Worm (Caenorhabditis elegans) whole organism, midembryonic: ENCODE measurements around the gene F55C9.6.

ENCODE experiments used
- T22C8.4 ChIP-seq: fragments of 200-800 bp; sonication (Bioruptor generic); IDR thresholded peaks from 2 replicates; pipeline ENCODE4 v1.3.6; 2022; ENCODE audit warnings: missing genetic modification characterization, missing compliant biosample characterization
- cog-1 ChIP-seq: sonication (generic microtip); optimal IDR thresholded peaks from 2 replicates; lab custom pipeline; 2016; ENCODE audit warnings: missing genetic modification characterization, missing compliant biosample characterization
- flt-1 ChIP-seq: fragments of 200-800 bp; sonication (Bioruptor generic); IDR thresholded peaks from 2 replicates; pipeline ENCODE4 v1.3.6; 2022; ENCODE audit warnings: missing genetic modification characterization, missing compliant biosample characterization
- klf-2 ChIP-seq: fragments of 200-800 bp; sonication (Bioruptor generic); conservative IDR thresholded peaks from 2 replicates; pipeline ENCODE4 v1.3.6; 2022; ENCODE audit warnings: missing genetic modification reagents, missing genetic modification characterization, missing compliant biosample characterization
- med-1 ChIP-seq: sonication (generic microtip); optimal IDR thresholded peaks from 2 replicates; lab custom pipeline; 2017; ENCODE audit warnings: missing genetic modification characterization, mild to moderate bottlenecking, missing compliant biosample characterization, antibody characterized with exemption, missing genetic modification reagents; ENCODE audit not compliant: insufficient read depth
- ref-1 ChIP-seq: fragments of 200-800 bp; sonication (Bioruptor generic); conservative IDR thresholded peaks from 2 replicates; pipeline ENCODE4 v1.3.6; 2022; ENCODE audit warnings: missing genetic modification reagents, missing genetic modification characterization, missing compliant biosample characterization
- tab-1 ChIP-seq: fragments of 200-800 bp; sonication (Bioruptor generic); IDR thresholded peaks from 2 replicates; pipeline ENCODE4 v1.3.6; 2022; ENCODE audit warnings: missing genetic modification characterization, missing compliant biosample characterization
- ztf-23 ChIP-seq: fragments of 200-800 bp; sonication (Bioruptor generic); IDR thresholded peaks from 2 replicates; pipeline ENCODE4 v1.3.6; 2022; ENCODE audit warnings: missing genetic modification reagents, missing genetic modification characterization, missing compliant biosample characterization
- ztf-29 ChIP-seq: fragments of 200-800 bp; sonication (Bioruptor generic); IDR thresholded peaks from 2 replicates; pipeline ENCODE4 v1.3.6; 2022; ENCODE audit warnings: missing genetic modification reagents, missing genetic modification characterization, missing compliant biosample characterization

F55C9.6 gene

DNA sequence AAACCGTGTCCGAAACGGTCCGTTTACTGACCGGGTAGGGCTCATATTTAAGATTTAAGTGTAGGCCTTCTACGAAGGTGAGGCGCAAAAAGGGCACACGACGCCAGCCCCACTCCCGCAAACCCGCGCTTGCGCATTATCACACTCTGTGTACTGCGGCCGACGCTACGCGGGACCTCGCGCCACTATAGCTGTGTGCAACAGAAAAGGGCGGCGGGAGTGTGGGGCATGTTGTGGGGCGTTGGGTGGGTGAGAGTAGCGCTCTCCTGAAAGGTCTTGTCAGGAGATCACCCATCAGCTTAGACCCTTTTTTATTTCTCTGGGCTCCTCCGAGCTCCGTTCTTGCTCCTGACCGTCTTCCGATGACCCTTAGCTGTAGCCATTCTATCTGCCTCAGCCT is 11.5 kb upstream of the F55C9.6 start:
- no peak for TF ChIP-seq ref-1
- TF ChIP-seq ztf-23 (GFP tag; lab: Robert Waterston, UW), result no peak
- no peak for TF ChIP-seq tab-1 (GFP tag; lab: Robert Waterston, UW)
- no peak for TF ChIP-seq klf-2 (GFP tag; lab: Robert Waterston, UW)
- no peak for TF ChIP-seq flt-1 (GFP tag; lab: Robert Waterston, UW)
- no peak for TF ChIP-seq cog-1 (tag; lab: Kevin White, UChicago)
- TF ChIP-seq med-1 (GFP tag; lab: Kevin White, UChicago), result no peak

DNA sequence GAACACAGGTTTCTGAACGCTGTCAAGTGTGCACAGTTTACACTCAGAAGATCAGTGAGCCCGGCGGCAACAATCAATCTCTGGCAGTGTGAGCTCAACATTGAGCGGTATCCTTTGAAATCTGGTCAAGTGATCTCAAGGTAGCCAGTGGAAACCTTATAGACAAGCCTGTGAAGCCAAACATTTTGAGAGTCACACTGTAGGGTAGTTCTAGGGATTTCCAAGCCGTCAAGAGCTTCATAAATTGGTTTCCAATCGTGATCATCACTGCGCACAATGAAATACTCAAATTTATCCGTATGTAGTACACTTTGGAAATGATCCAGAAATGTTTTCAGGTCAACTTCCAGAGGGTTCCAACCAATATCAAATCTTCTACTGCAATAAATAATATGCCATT is 10.3 kb upstream of the F55C9.6 start, which contains the start of gene F55C9.15:
TSS of gene F55C9.15 (minus strand) at position 101 of the 400 bp plus-strand sequence.
- TF ChIP-seq med-1 (GFP tag; lab: Kevin White, UChicago) (no peak), T22C8.4 (GFP tag; lab: Robert Waterston, UW) (no peak)

ce11 chrV:19303589-19304174 is 7.1 kb upstream of the F55C9.6 start, which contains the start of the genes fbxb-63 and fbxb-61:
TSS of gene fbxb-63 (minus strand) at chrV:19303730.
TSS of gene fbxb-61 (plus strand) at chrV:19304124.
- peak; percentile 63; the same call in 1 of the 2 replicates for TF ChIP-seq T22C8.4 (GFP tag; lab: Robert Waterston, UW)
- TF ChIP-seq cog-1 (tag; lab: Kevin White, UChicago), result no peak
- TF ChIP-seq ztf-29 (GFP tag; lab: Robert Waterston, UW), result no peak

ce11 chrV:19301934-19302333 is 5.3 kb upstream of the F55C9.6 start, which contains the start of gene fbxb-62:
TSS of gene fbxb-62 (minus strand) at chrV:19302034.
- TF ChIP-seq med-1 (GFP tag; lab: Kevin White, UChicago) (no peak), T22C8.4 (GFP tag; lab: Robert Waterston, UW) (0 out of 2 replicates have a peak, but pooled peaks have one; percentile 29), ztf-29 (GFP tag; lab: Robert Waterston, UW) (no peak)

DNA sequence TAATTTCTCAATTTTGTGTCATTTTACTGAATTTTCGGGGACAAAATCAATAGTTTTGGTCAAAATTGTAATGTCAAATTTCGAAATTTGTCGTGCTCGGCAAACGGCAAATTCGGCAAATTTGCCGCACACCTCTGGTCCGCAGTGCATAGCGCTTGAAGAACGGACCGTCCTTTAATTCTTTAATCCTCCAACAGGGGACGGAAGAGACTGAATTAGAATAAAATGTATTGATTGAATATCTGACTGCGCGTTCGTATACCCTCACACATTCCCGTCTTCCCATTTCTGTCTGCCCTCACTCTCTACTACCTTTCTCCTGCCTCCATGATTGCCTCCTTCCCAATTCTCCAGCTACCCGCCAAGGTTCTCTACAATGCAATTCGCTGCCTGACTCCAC is 2.6 kb upstream of the F55C9.6 start, which contains the start of gene F55C9.14:
TSS of gene F55C9.14 (plus strand) at position 301 of the 400 bp plus-strand sequence.
- no peak for TF ChIP-seq med-1 (GFP tag; lab: Kevin White, UChicago)
- TF ChIP-seq flt-1 (GFP tag; lab: Robert Waterston, UW), result no peak
- TF ChIP-seq tab-1 (GFP tag; lab: Robert Waterston, UW), result no peak
- TF ChIP-seq T22C8.4 (GFP tag; lab: Robert Waterston, UW), result no peak
- TF ChIP-seq ztf-29 (GFP tag; lab: Robert Waterston, UW), result no peak
- no peak for TF ChIP-seq ztf-23 (GFP tag; lab: Robert Waterston, UW)
- TF ChIP-seq klf-2 (GFP tag; lab: Robert Waterston, UW), result no peak
- TF ChIP-seq cog-1 (tag; lab: Kevin White, UChicago), result no peak
- no peak for TF ChIP-seq ref-1

DNA sequence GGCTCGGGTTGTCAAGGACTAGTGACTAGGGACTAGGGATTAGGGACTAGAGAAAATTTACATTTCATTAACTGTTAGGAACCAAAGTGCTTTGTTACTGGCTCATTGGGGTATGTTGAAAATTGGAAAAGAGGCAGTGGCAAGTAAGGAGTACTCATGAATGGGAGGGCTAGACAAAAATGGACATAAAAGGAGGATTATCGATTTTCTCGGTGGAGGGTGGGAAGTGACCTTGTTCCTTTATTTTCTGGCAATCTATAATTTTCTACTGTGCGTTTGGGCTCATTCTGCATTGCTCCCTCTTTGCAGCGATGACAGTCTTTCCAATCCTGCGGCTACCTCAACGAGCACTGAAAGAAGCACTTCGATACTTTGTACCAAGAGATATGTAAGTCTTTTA is 887 bp upstream of the F55C9.6 start, which contains the start of gene fbxb-60:
TSS of gene fbxb-60 (plus strand) at position 301 of the 400 bp plus-strand sequence.
- TF ChIP-seq cog-1 (tag; lab: Kevin White, UChicago) (no peak), T22C8.4 (GFP tag; lab: Robert Waterston, UW) (peak; percentile 53; the same call in 1 of the 2 replicates), ref-1 (no peak)

DNA sequence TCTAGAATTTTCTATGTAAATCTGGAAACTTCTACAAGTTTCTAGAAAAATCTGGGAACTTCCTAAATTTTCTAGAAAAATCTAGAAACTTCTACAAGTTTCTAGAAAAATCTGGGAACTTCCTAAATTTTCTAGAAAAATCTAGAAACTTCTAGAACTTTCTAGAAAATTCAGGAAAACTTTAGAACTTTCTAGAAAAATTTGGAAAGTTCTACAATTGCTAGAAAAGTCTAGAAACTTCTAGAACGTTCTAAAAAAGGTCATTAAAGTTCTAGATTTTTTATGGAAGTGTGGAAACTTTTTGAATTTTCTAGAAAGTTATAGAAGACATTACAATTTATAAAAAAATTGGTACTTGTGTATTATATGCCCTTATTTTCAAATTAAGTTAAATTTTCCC is 3.6 kb downstream of the F55C9.6 start, which contains the start of gene F55C9.5:
TSS of gene F55C9.5 (minus strand) at position 101 of the 400 bp plus-strand sequence.
- TF ChIP-seq tab-1 (GFP tag; lab: Robert Waterston, UW) (no peak), cog-1 (tag; lab: Kevin White, UChicago) (no peak), ref-1 (no peak), flt-1 (GFP tag; lab: Robert Waterston, UW) (no peak), med-1 (GFP tag; lab: Kevin White, UChicago) (no peak), klf-2 (GFP tag; lab: Robert Waterston, UW) (no peak), T22C8.4 (GFP tag; lab: Robert Waterston, UW) (no peak), ztf-23 (GFP tag; lab: Robert Waterston, UW) (no peak), ztf-29 (GFP tag; lab: Robert Waterston, UW) (no peak)

ce11 chrV:19288073-19288805 is 8.4 kb downstream of the F55C9.6 start, which contains the start of the genes F55C9.3 and fbxb-57:
TSS of gene F55C9.3 (minus strand) at chrV:19288173.
TSS of gene fbxb-57 (plus strand) at chrV:19288755.
- TF ChIP-seq ref-1, result no peak
- no peak for TF ChIP-seq T22C8.4 (GFP tag; lab: Robert Waterston, UW)
- TF ChIP-seq ztf-29 (GFP tag; lab: Robert Waterston, UW), result no peak
- no peak for TF ChIP-seq tab-1 (GFP tag; lab: Robert Waterston, UW)
- no peak for TF ChIP-seq cog-1 (tag; lab: Kevin White, UChicago)
- TF ChIP-seq flt-1 (GFP tag; lab: Robert Waterston, UW), result no peak
- no peak for TF ChIP-seq klf-2 (GFP tag; lab: Robert Waterston, UW)
- no peak for TF ChIP-seq ztf-23 (GFP tag; lab: Robert Waterston, UW)
- no peak for TF ChIP-seq med-1 (GFP tag; lab: Kevin White, UChicago)

- TF ChIP-seq med-1 (GFP tag; lab: Kevin White, UChicago) (no peak), T22C8.4 (GFP tag; lab: Robert Waterston, UW) (no peak), klf-2 (GFP tag; lab: Robert Waterston, UW) (no peak)
Measured at ce11 chrV:19285921-19286320, 10.7 kb downstream of the F55C9.6 start.
